Worm (Caenorhabditis elegans): ENCODE measurements around the gene T01D3.1.

- TF ChIP-seq ztf-4 (tag; optimal IDR thresholded peaks at IDR 0.05): no peak
- no peak for TF ChIP-seq ama-1 (optimal IDR thresholded peaks at IDR 0.05)
- TF ChIP-seq mbf-1 (tag; optimal IDR thresholded peaks at IDR 0.05): no peak
- TF ChIP-seq lin-39 (tag; optimal IDR thresholded peaks at IDR 0.05): no peak
Measured at ce11 chrV:13690276-13690675, 584 bp downstream of the T01D3.1 start.
